Fruit fly (Drosophila melanogaster): ENCODE results near the gene Mettl2.

The Mettl2 gene

dm6 chr3L:1670008-1670407 is 31.0 kb upstream of the Mettl2 start, which contains the start of gene RabX5:
Gene RabX5 (minus strand): TSS chr3L:1670108.
- TF ChIP-seq Hr4 (GFP tag; optimal IDR thresholded peaks at IDR 0.05) (no peak), CG9139 (GFP tag; optimal IDR thresholded peaks at IDR 0.05) (no peak), Blimp-1 (GFP tag; optimal IDR thresholded peaks at IDR 0.05) (no peak), Hr39 (GFP tag; optimal IDR thresholded peaks at IDR 0.05) (no peak), eg (GFP tag; IDR thresholded peaks at IDR 0.05) (no peak), CG6792 (GFP tag; optimal IDR thresholded peaks at IDR 0.05) (no peak), CG11294 (GFP tag; IDR thresholded peaks at IDR 0.05) (no peak), CG11902 (GFP tag; optimal IDR thresholded peaks at IDR 0.05) (no peak), CG4318 (GFP tag; optimal IDR thresholded peaks at IDR 0.05) (no peak), CG34406 (GFP tag; optimal IDR thresholded peaks at IDR 0.05) (no peak), CG8632 (GFP tag; optimal IDR thresholded peaks at IDR 0.05) (no peak), CG1621 (tag; optimal IDR thresholded peaks at IDR 0.05) (no peak), CG3919 (GFP tag; optimal IDR thresholded peaks at IDR 0.05) (no peak), pdm3 (GFP tag; optimal IDR thresholded peaks at IDR 0.05) (no peak), Hr38 (GFP tag; optimal IDR thresholded peaks at IDR 0.05) (no peak), achi (GFP tag; optimal IDR thresholded peaks at IDR 0.05) (no peak), Lpt (GFP tag; optimal IDR thresholded peaks at IDR 0.05) (no peak), fd85E (GFP tag; optimal IDR thresholded peaks at IDR 0.05) (no peak), CG31627 (GFP tag; optimal IDR thresholded peaks at IDR 0.05) (no peak), Eip93F (GFP tag; optimal IDR thresholded peaks at IDR 0.05) (no peak)

dm6 chr3L:1668504-1668903 is 29.5 kb upstream of the Mettl2 start, which contains the start of gene RpL23A:
Gene RpL23A (minus strand): TSS chr3L:1668654.
- peak; percentile 75 for TF ChIP-seq fd85E (GFP tag; optimal IDR thresholded peaks at IDR 0.05)
- peak; percentile 94 for TF ChIP-seq cyc (GFP tag; optimal IDR thresholded peaks at IDR 0.05)
- peak; percentile 70 for TF ChIP-seq Sox102F (GFP tag; optimal IDR thresholded peaks at IDR 0.05)
- peak; percentile 87 for TF ChIP-seq topi (GFP tag; optimal IDR thresholded peaks at IDR 0.05)
- peak; percentile 85 for TF ChIP-seq Met (GFP tag; optimal IDR thresholded peaks at IDR 0.05)
- TF ChIP-seq spab (GFP tag; optimal IDR thresholded peaks at IDR 0.05): no peak
- TF ChIP-seq svp (GFP tag): no peak
- TF ChIP-seq CG11294 (GFP tag; IDR thresholded peaks at IDR 0.05): peak; percentile 35; the same call in 1 of the 2 replicates
- TF ChIP-seq CG4318 (GFP tag; optimal IDR thresholded peaks at IDR 0.05): no peak
- no peak for TF ChIP-seq CG8119 (GFP tag; IDR thresholded peaks at IDR 0.05)
- TF ChIP-seq CG31627 (GFP tag; optimal IDR thresholded peaks at IDR 0.05): peak; percentile 93
- TF ChIP-seq OdsH (GFP tag; optimal IDR thresholded peaks at IDR 0.05): peak; percentile 79
- peak; percentile 51 for TF ChIP-seq fd59A (GFP tag; optimal IDR thresholded peaks at IDR 0.05)
- peak; percentile 74 for TF ChIP-seq Ets21C (GFP tag; optimal IDR thresholded peaks at IDR 0.05)
- TF ChIP-seq Lpt (GFP tag; optimal IDR thresholded peaks at IDR 0.05): no peak
- TF ChIP-seq Smox (GFP tag; optimal IDR thresholded peaks at IDR 0.05): peak; percentile 79
- TF ChIP-seq eg (GFP tag; IDR thresholded peaks at IDR 0.05): peak; percentile 84
- TF ChIP-seq Hr39 (GFP tag; optimal IDR thresholded peaks at IDR 0.05): peak; percentile 88
- TF ChIP-seq fkh (GFP tag; optimal IDR thresholded peaks at IDR 0.05): peak; percentile 77
- peak; percentile 46; the same call in 1 of the 2 replicates for TF ChIP-seq Gug (GFP tag; IDR thresholded peaks at IDR 0.05)
- TF ChIP-seq Eip93F (GFP tag; optimal IDR thresholded peaks at IDR 0.05): no peak
- no peak for TF ChIP-seq CG6808 (GFP tag; optimal IDR thresholded peaks at IDR 0.05)
- peak; percentile 92 for TF ChIP-seq lz (GFP tag; optimal IDR thresholded peaks at IDR 0.05)
- TF ChIP-seq CG3032 (tag; optimal IDR thresholded peaks at IDR 0.05): peak; percentile 76
- peak; percentile 95 for TF ChIP-seq Eip78C (GFP tag)
- no peak for TF ChIP-seq Hr4 (GFP tag; optimal IDR thresholded peaks at IDR 0.05)
- TF ChIP-seq dac (GFP tag; optimal IDR thresholded peaks at IDR 0.05): peak; percentile 62
- peak; percentile 57 for TF ChIP-seq CG11762 (GFP tag; optimal IDR thresholded peaks at IDR 0.05; ENCODE audit: insufficient read depth)
- peak; percentile 74 for TF ChIP-seq CG16779 (tag; optimal IDR thresholded peaks at IDR 0.05)
- peak; percentile 77 for TF ChIP-seq CG9139 (GFP tag; optimal IDR thresholded peaks at IDR 0.05)
- peak; percentile 84 for TF ChIP-seq Blimp-1 (GFP tag; optimal IDR thresholded peaks at IDR 0.05)
- no peak for TF ChIP-seq acj6 (GFP tag; optimal IDR thresholded peaks at IDR 0.05)
- no peak for TF ChIP-seq CG10669 (GFP tag; optimal IDR thresholded peaks at IDR 0.05)
- peak; percentile 85 for TF ChIP-seq CG7368 (GFP tag; optimal IDR thresholded peaks at IDR 0.05)
- TF ChIP-seq Sox14 (GFP tag; optimal IDR thresholded peaks at IDR 0.05): peak; percentile 68
- peak; percentile 56 to 85 for TF ChIP-seq ss (GFP tag; optimal IDR thresholded peaks at IDR 0.05)
- peak; percentile 81 for TF ChIP-seq CG11902 (GFP tag; optimal IDR thresholded peaks at IDR 0.05)
- TF ChIP-seq CG32006 (GFP tag; optimal IDR thresholded peaks at IDR 0.05): no peak
- TF ChIP-seq CG8319 (GFP tag; optimal IDR thresholded peaks at IDR 0.05): peak; percentile 73
- no peak for TF ChIP-seq CG3919 (GFP tag; optimal IDR thresholded peaks at IDR 0.05)
- no peak for TF ChIP-seq dsx (GFP tag; optimal IDR thresholded peaks at IDR 0.05; ENCODE audit: poor library complexity, severe bottlenecking)
- peak; percentile 39 for TF ChIP-seq Ets96B (tag; optimal IDR thresholded peaks at IDR 0.05)

Data from whole organism, prepupa.